Worm (Caenorhabditis elegans) whole organism, mixed stage, embryonic: ENCODE data around the gene K07E8.7.
"Not testable (repeated sequence)": the region's sequence is repeated elsewhere in the genome, so short reads cannot be mapped to it uniquely, and the experiment has no call there.

Source experiments
- M03D4.4 ChIP-seq: sonication (generic microtip); optimal IDR thresholded peaks from 2 replicates; lab custom pipeline; 2017; ENCODE audit warnings: mild to moderate bottlenecking, missing genetic modification characterization, missing compliant biosample characterization
- bed-3 ChIP-seq: fragments of 200-800 bp; sonication (Bioruptor generic); optimal IDR thresholded peaks from 3 replicates; lab custom pipeline; 2018; ENCODE audit warnings: mild to moderate bottlenecking, missing genetic modification characterization, moderate library complexity, missing compliant biosample characterization
- blmp-1 ChIP-seq: fragments of 150-350 bp; optimal IDR thresholded peaks from 2 replicates; lab custom pipeline; 2014; ENCODE audit warnings: missing biosample characterization, missing genetic modification characterization
- ceh-39 ChIP-seq: fragments of 150-350 bp; optimal IDR thresholded peaks from 2 replicates; lab custom pipeline; 2014; ENCODE audit warnings: missing biosample characterization, missing genetic modification characterization
- ceh-43 ChIP-seq: fragments of 200-800 bp; sonication (Bioruptor generic); optimal IDR thresholded peaks from 2 replicates; lab custom pipeline; 2018; ENCODE audit warnings: mild to moderate bottlenecking, missing genetic modification characterization, moderate library complexity, missing compliant biosample characterization
- ceh-83 ChIP-seq: fragments of 200-800 bp; sonication (Bioruptor generic); optimal IDR thresholded peaks from 2 replicates; lab custom pipeline; 2018; ENCODE audit warnings: mild to moderate bottlenecking, missing genetic modification characterization, missing compliant biosample characterization
- ces-1 ChIP-seq: fragments of 150-350 bp; optimal IDR thresholded peaks from 2 replicates; lab custom pipeline; 2014; ENCODE audit warnings: missing biosample characterization, missing genetic modification reagents, missing genetic modification characterization
- drap-1 ChIP-seq: fragments of 200-800 bp; sonication (Bioruptor generic); optimal IDR thresholded peaks from 3 replicates; lab custom pipeline; 2018; ENCODE audit warnings: mild to moderate bottlenecking, missing genetic modification characterization, missing compliant biosample characterization
- elt-1 ChIP-seq: sonication (generic microtip); optimal IDR thresholded peaks from 2 replicates; lab custom pipeline; 2017; ENCODE audit warnings: missing genetic modification characterization, mild to moderate bottlenecking, missing compliant biosample characterization, antibody characterized with exemption, moderate library complexity, borderline replicate concordance; ENCODE audit not compliant: insufficient read depth
- elt-3 ChIP-seq: fragments of 150-350 bp; optimal IDR thresholded peaks from 2 replicates; lab custom pipeline; 2014; ENCODE audit warnings: missing biosample characterization, missing genetic modification characterization
- flh-1 ChIP-seq: fragments of 200-800 bp; sonication (Bioruptor generic); optimal IDR thresholded peaks from 2 replicates; lab custom pipeline; 2018; ENCODE audit warnings: mild to moderate bottlenecking, missing genetic modification characterization, moderate library complexity, missing compliant biosample characterization
- hlh-1 ChIP-seq: fragments of 150-350 bp; optimal IDR thresholded peaks from 2 replicates; lab custom pipeline; 2014; ENCODE audit warnings: missing biosample characterization, missing genetic modification reagents, missing genetic modification characterization
- lin-13 ChIP-seq: fragments of 150-350 bp; optimal IDR thresholded peaks from 2 replicates; lab custom pipeline; 2014; ENCODE audit warnings: missing biosample characterization, missing genetic modification characterization
- lin-32 ChIP-seq: fragments of 200-800 bp; sonication (Bioruptor generic); optimal IDR thresholded peaks from 2 replicates; lab custom pipeline; 2018; ENCODE audit warnings: mild to moderate bottlenecking, missing genetic modification characterization, missing compliant biosample characterization
- lsy-2 ChIP-seq: fragments of 150-350 bp; optimal IDR thresholded peaks from 2 replicates; lab custom pipeline; 2014; ENCODE audit warnings: missing biosample characterization, missing genetic modification characterization
- mab-5 ChIP-seq: fragments of 150-350 bp; optimal IDR thresholded peaks from 2 replicates; lab custom pipeline; 2014; ENCODE audit warnings: missing biosample characterization, missing genetic modification characterization
- mep-1 ChIP-seq: fragments of 150-350 bp; optimal IDR thresholded peaks from 2 replicates; lab custom pipeline; 2017; ENCODE audit warnings: missing biosample characterization, missing genetic modification reagents, missing genetic modification characterization, inconsistent platforms
- mls-2 ChIP-seq: sonication (generic microtip); optimal IDR thresholded peaks from 2 replicates; lab custom pipeline; 2016; ENCODE audit warnings: mild to moderate bottlenecking, missing genetic modification characterization, moderate library complexity, missing compliant biosample characterization
- nhr-12 ChIP-seq: fragments of 150-350 bp; optimal IDR thresholded peaks from 2 replicates; lab custom pipeline; 2014; ENCODE audit warnings: missing biosample characterization, missing genetic modification characterization
- nhr-2 ChIP-seq: fragments of 150-350 bp; optimal IDR thresholded peaks from 2 replicates; lab custom pipeline; 2014; ENCODE audit warnings: missing biosample characterization, missing genetic modification characterization
- nhr-237 ChIP-seq: fragments of 150-350 bp; optimal IDR thresholded peaks from 2 replicates; lab custom pipeline; 2014; ENCODE audit warnings: missing biosample characterization, missing genetic modification characterization
- nhr-28 ChIP-seq: fragments of 150-350 bp; optimal IDR thresholded peaks from 2 replicates; lab custom pipeline; 2014; ENCODE audit warnings: missing biosample characterization, missing genetic modification characterization
- nhr-76 ChIP-seq: sonication (generic microtip); optimal IDR thresholded peaks from 2 replicates; lab custom pipeline; 2017; ENCODE audit warnings: missing biosample characterization, missing genetic modification characterization
- pha-4 ChIP-seq: fragments of 150-350 bp; optimal IDR thresholded peaks from 2 replicates; lab custom pipeline; 2018; ENCODE audit warnings: missing biosample characterization, missing genetic modification reagents, missing genetic modification characterization
- sem-2 ChIP-seq: fragments of 200-800 bp; sonication (Bioruptor generic); optimal IDR thresholded peaks from 2 replicates; lab custom pipeline; 2018; ENCODE audit warnings: mild to moderate bottlenecking, missing genetic modification characterization, missing compliant biosample characterization
- snpc-4 ChIP-seq: fragments of 150-350 bp; optimal IDR thresholded peaks from 2 replicates; lab custom pipeline; 2014; ENCODE audit warnings: missing biosample characterization, missing genetic modification characterization
- sptf-1 ChIP-seq: sonication (generic microtip); optimal IDR thresholded peaks from 2 replicates; lab custom pipeline; 2017; ENCODE audit warnings: mild to moderate bottlenecking, missing genetic modification characterization, moderate library complexity, missing compliant biosample characterization
- tbx-8 ChIP-seq: fragments of 200-800 bp; sonication (Bioruptor generic); optimal IDR thresholded peaks from 2 replicates; lab custom pipeline; 2018; ENCODE audit warnings: mild to moderate bottlenecking, missing genetic modification characterization, moderate library complexity, missing compliant biosample characterization
- unc-120 ChIP-seq: sonication (generic microtip); optimal IDR thresholded peaks from 2 replicates; lab custom pipeline; 2017; ENCODE audit warnings: missing genetic modification characterization, missing compliant biosample characterization; ENCODE audit not compliant: poor library complexity, severe bottlenecking
- unc-39 ChIP-seq: fragments of 150-350 bp; optimal IDR thresholded peaks from 2 replicates; lab custom pipeline; 2014; ENCODE audit warnings: missing biosample characterization, missing genetic modification characterization
- unc-62 ChIP-seq: fragments of 150-350 bp; optimal IDR thresholded peaks from 2 replicates; lab custom pipeline; 2014; ENCODE audit warnings: missing biosample characterization, missing genetic modification reagents, missing genetic modification characterization
- ztf-11 ChIP-seq: fragments of 150-350 bp; optimal IDR thresholded peaks from 2 replicates; lab custom pipeline; 2014; ENCODE audit warnings: missing biosample characterization, missing genetic modification characterization

K07E8.7 gene

ce11 chrII:602969-603368, 47.2 kb downstream of the K07E8.7 start:
- TF ChIP-seq mep-1 = no peak
- no peak for TF ChIP-seq pha-4 (tag; lab: Kevin White, UChicago)
- peak; percentile 90 for TF ChIP-seq hlh-1
- no peak for TF ChIP-seq nhr-237
- no peak for TF ChIP-seq blmp-1 (tag; lab: Kevin White, UChicago)
- no peak for TF ChIP-seq ceh-43 (GFP tag; lab: Kevin White, UChicago)
- no peak for TF ChIP-seq nhr-76
- no peak for TF ChIP-seq nhr-12 (tag; lab: Kevin White, UChicago)
- no peak for TF ChIP-seq flh-1 (GFP tag; lab: Kevin White, UChicago)
- TF ChIP-seq elt-1 (tag; lab: Kevin White, UChicago) = no peak
- TF ChIP-seq ceh-39 = no peak
- no peak for TF ChIP-seq nhr-2 (tag; lab: Kevin White, UChicago)
- no peak for TF ChIP-seq tbx-8 (GFP tag; lab: Kevin White, UChicago)
- peak; percentile 76 for TF ChIP-seq ces-1
- no peak for TF ChIP-seq drap-1 (GFP tag; lab: Kevin White, UChicago)
- TF ChIP-seq snpc-4 (tag; lab: Kevin White, UChicago) = no peak
- TF ChIP-seq ztf-11 = no peak
- TF ChIP-seq unc-120 = peak; percentile 3
- peak; percentile 79 for TF ChIP-seq mab-5 (tag; lab: Kevin White, UChicago)
- peak; percentile 95 for TF ChIP-seq unc-62 (GFP tag; lab: Kevin White, UChicago)
- TF ChIP-seq bed-3 = no peak
- TF ChIP-seq elt-3 (tag; lab: Kevin White, UChicago) = no peak
- peak; percentile 1 for TF ChIP-seq lsy-2 (tag; lab: Kevin White, UChicago)

- TF ChIP-seq elt-3 (tag; lab: Kevin White, UChicago) (no peak), lsy-2 (tag; lab: Kevin White, UChicago) (no peak), M03D4.4 (tag; lab: Kevin White, UChicago) (no peak), bed-3 (no peak), mab-5 (tag; lab: Kevin White, UChicago) (no peak), ceh-83 (GFP tag; lab: Kevin White, UChicago) (no peak), drap-1 (GFP tag; lab: Kevin White, UChicago) (no peak), hlh-1 (no peak), ceh-39 (no peak)
Measured at ce11 chrII:602020-602419, 48.1 kb downstream of the K07E8.7 start, which contains the start of gene nhl-3. nhl-3 (minus strand) TSS chrII:602120.

ce11 chrII:601305-601704, 48.9 kb downstream of the K07E8.7 start:
- TF ChIP-seq lin-32 (no peak), sptf-1 (tag; lab: Kevin White, UChicago) (no peak), M03D4.4 (tag; lab: Kevin White, UChicago) (no peak), nhr-76 (no peak), pha-4 (tag; lab: Kevin White, UChicago) (peak; percentile 51), ces-1 (peak; percentile 32), elt-3 (tag; lab: Kevin White, UChicago) (no peak), mab-5 (tag; lab: Kevin White, UChicago) (no peak), lin-13 (no peak), hlh-1 (no peak), nhr-2 (tag; lab: Kevin White, UChicago) (no peak), lsy-2 (tag; lab: Kevin White, UChicago) (no peak), ceh-83 (GFP tag; lab: Kevin White, UChicago) (no peak)
- TF ChIP-seq, all 35 proteins: peak for 2

- TF ChIP-seq tbx-8 (GFP tag; lab: Kevin White, UChicago) = no peak
- TF ChIP-seq unc-39 (tag; lab: Kevin White, UChicago) = no peak
- TF ChIP-seq ceh-43 (GFP tag; lab: Kevin White, UChicago) = no peak
- no peak for TF ChIP-seq elt-1 (tag; lab: Kevin White, UChicago)
- no peak for TF ChIP-seq nhr-28 (tag; lab: Kevin White, UChicago)
- TF ChIP-seq blmp-1 (tag; lab: Kevin White, UChicago) = no peak
- TF ChIP-seq ceh-83 (GFP tag; lab: Kevin White, UChicago) = no peak
- no peak for TF ChIP-seq ztf-11
- TF ChIP-seq snpc-4 (tag; lab: Kevin White, UChicago) = no peak
- TF ChIP-seq M03D4.4 (tag; lab: Kevin White, UChicago) = no peak
- TF ChIP-seq pha-4 (tag; lab: Kevin White, UChicago) = no peak
- no peak for TF ChIP-seq nhr-76
- no peak for TF ChIP-seq sem-2 (GFP tag; lab: Kevin White, UChicago)
Measured at ce11 chrII:596702-597101, 53.5 kb downstream of the K07E8.7 start.

- not testable (repeated sequence) for TF ChIP-seq unc-39 (tag; lab: Kevin White, UChicago); mls-2; flh-1 (GFP tag; lab: Kevin White, UChicago)
Measured at ce11 chrII:593221-593620, 56.9 kb downstream of the K07E8.7 start, which contains the start of gene W08F4.1. W08F4.1 (plus strand) TSS chrII:593521.
